Fruit fly (Drosophila melanogaster): Measurements from ENCODE around the gene p130CAS.

The p130CAS gene

dm6 chr3L:145998-146576 is 6.6 kb upstream of the p130CAS start, which contains the start of gene CG6845 (continued):
- no peak for TF ChIP-seq fru (optimal IDR thresholded peaks at IDR 0.05)
- no peak for TF ChIP-seq CG1233 (GFP tag; optimal IDR thresholded peaks at IDR 0.05)
- no peak for TF ChIP-seq CG3995 (GFP tag; optimal IDR thresholded peaks at IDR 0.05)
- TF ChIP-seq HLH54F (GFP tag; optimal IDR thresholded peaks at IDR 0.05) = no peak
- no peak for TF ChIP-seq sr (GFP tag; IDR thresholded peaks at IDR 0.05)
- no peak for TF ChIP-seq CG18011 (GFP tag; optimal IDR thresholded peaks at IDR 0.05)
- TF ChIP-seq CG16813 (GFP tag; IDR thresholded peaks at IDR 0.05; ENCODE audit: partially characterized antibody) = peak; percentile 70
- no peak for TF ChIP-seq p53 (GFP tag; optimal IDR thresholded peaks at IDR 0.05)
- TF ChIP-seq dimm (GFP tag; IDR thresholded peaks at IDR 0.05) = no peak
- TF ChIP-seq NFAT (GFP tag; IDR thresholded peaks at IDR 0.05) = no peak
- no peak for TF ChIP-seq CG13123 (GFP tag; optimal IDR thresholded peaks at IDR 0.05)
- peak; percentile 25 for TF ChIP-seq CG13894 (tag; optimal IDR thresholded peaks at IDR 0.05)
- TF ChIP-seq stwl (tag; optimal IDR thresholded peaks at IDR 0.05) = peak; percentile 98
- no peak for TF ChIP-seq Side (GFP tag; optimal IDR thresholded peaks at IDR 0.05)
- TF ChIP-seq Gsc (GFP tag; IDR thresholded peaks at IDR 0.05) = no peak
- TF ChIP-seq CG17912 (GFP tag; optimal IDR thresholded peaks at IDR 0.05) = no peak
- TF ChIP-seq az2 (GFP tag; optimal IDR thresholded peaks at IDR 0.05) = no peak
- TF ChIP-seq chm (GFP tag; IDR thresholded peaks at IDR 0.05) = no peak
- no peak for TF ChIP-seq ro (GFP tag; IDR thresholded peaks at IDR 0.05)
- peak; percentile 81 for TF ChIP-seq hb (GFP tag; IDR thresholded peaks at IDR 0.05; ENCODE audit: partially characterized antibody)
- TF ChIP-seq Deaf1 (tag; optimal IDR thresholded peaks at IDR 0.05) = no peak
- no peak for TF ChIP-seq Usf (GFP tag; optimal IDR thresholded peaks at IDR 0.05)
- TF ChIP-seq sima (GFP tag; optimal IDR thresholded peaks at IDR 0.05) = no peak
- no peak for TF ChIP-seq CG11723 (GFP tag; optimal IDR thresholded peaks at IDR 0.05)
- no peak for TF ChIP-seq CG12299 (tag; optimal IDR thresholded peaks at IDR 0.05)
- no peak for TF ChIP-seq Mes4 (GFP tag; optimal IDR thresholded peaks at IDR 0.05)
- no peak for TF ChIP-seq sob (GFP tag; IDR thresholded peaks at IDR 0.05)
- TF ChIP-seq Dip2 (GFP tag; IDR thresholded peaks at IDR 0.05) = no peak
- TF ChIP-seq Six4 (GFP tag; optimal IDR thresholded peaks at IDR 0.05) = no peak
- no peak for TF ChIP-seq Hsf (GFP tag; optimal IDR thresholded peaks at IDR 0.05)
- TF ChIP-seq shn (GFP tag; optimal IDR thresholded peaks at IDR 0.05) = no peak
- no peak for TF ChIP-seq CG2202 (tag; optimal IDR thresholded peaks at IDR 0.05)
- no peak for TF ChIP-seq aop (GFP tag; IDR thresholded peaks at IDR 0.05)
- TF ChIP-seq CG12219 (GFP tag; optimal IDR thresholded peaks at IDR 0.05) = no peak
- TF ChIP-seq so (GFP tag; IDR thresholded peaks at IDR 0.05) = no peak
- TF ChIP-seq TFAM (GFP tag; optimal IDR thresholded peaks at IDR 0.05) = no peak
- TF ChIP-seq Hmr (GFP tag; optimal IDR thresholded peaks at IDR 0.05) = peak; percentile 36
- no peak for TF ChIP-seq trh (GFP tag; optimal IDR thresholded peaks at IDR 0.05)
- peak; percentile 78 for TF ChIP-seq CG14710 (tag; optimal IDR thresholded peaks at IDR 0.05)
- peak; percentile 95 for TF ChIP-seq Dref (GFP tag; IDR thresholded peaks at IDR 0.05)
- no peak for TF ChIP-seq CG11696 (GFP tag; IDR thresholded peaks at IDR 0.05)
- TF ChIP-seq Opbp (GFP tag; IDR thresholded peaks at IDR 0.05; ENCODE audit: partially characterized antibody) = peak; percentile 72; the same call in 2 of the 3 replicates
- no peak for TF ChIP-seq CG16779 (GFP tag; IDR thresholded peaks at IDR 0.05)
- TF ChIP-seq sim (GFP tag; IDR thresholded peaks at IDR 0.05) = no peak
- no peak for TF ChIP-seq tap (tag; optimal IDR thresholded peaks at IDR 0.05)
- TF ChIP-seq Lpt (GFP tag; optimal IDR thresholded peaks at IDR 0.05) = no peak
- TF ChIP-seq trem (tag; optimal IDR thresholded peaks at IDR 0.05) = peak; percentile 81
- TF ChIP-seq knrl (GFP tag; IDR thresholded peaks at IDR 0.05; ENCODE audit: partially characterized antibody) = peak; percentile 38; the same call in 2 of the 3 replicates
- no peak for TF ChIP-seq psq (GFP tag; optimal IDR thresholded peaks at IDR 0.05)
- TF ChIP-seq CG7372 (GFP tag; IDR thresholded peaks at IDR 0.05) = no peak
- TF ChIP-seq H15 (GFP tag; IDR thresholded peaks at IDR 0.05) = no peak
- TF ChIP-seq mld (GFP tag; IDR thresholded peaks at IDR 0.05; ENCODE audit: partially characterized antibody) = peak; percentile 73; the same call in 2 of the 3 replicates

All from whole organism, embryonic.